Worm (Caenorhabditis elegans) whole organism, L1 larva: Measurements from ENCODE around the gene slc-25A26.

Experiments used
- C04F5.9 ChIP-seq: sonication (generic microtip); optimal IDR thresholded peaks from 2 replicates; lab custom pipeline; 2016; ENCODE audit warnings: missing genetic modification characterization, missing compliant biosample characterization
- C16A3.4 ChIP-seq: fragments of 150-350 bp; optimal IDR thresholded peaks from 2 replicates; lab custom pipeline; 2014; ENCODE audit warnings: missing biosample characterization, missing genetic modification characterization
- C34B4.2 ChIP-seq: sonication (generic microtip); optimal IDR thresholded peaks from 2 replicates; lab custom pipeline; 2017; ENCODE audit warnings: mild to moderate bottlenecking, missing genetic modification characterization, missing compliant biosample characterization
- F16B12.6 ChIP-seq: fragments of 150-350 bp; optimal IDR thresholded peaks from 2 replicates; lab custom pipeline; 2014; ENCODE audit warnings: missing biosample characterization, missing genetic modification characterization
- Y116A8C.19 ChIP-seq: sonication (generic microtip); optimal IDR thresholded peaks from 2 replicates; lab custom pipeline; 2016; ENCODE audit warnings: missing compliant biosample characterization, missing genetic modification characterization, borderline replicate concordance
- aha-1 ChIP-seq: fragments of 150-350 bp; optimal IDR thresholded peaks from 2 replicates; lab custom pipeline; 2014; ENCODE audit warnings: missing biosample characterization, missing genetic modification characterization
- blmp-1 ChIP-seq: fragments of 150-350 bp; optimal IDR thresholded peaks from 2 replicates; lab custom pipeline; 2014; ENCODE audit warnings: missing biosample characterization, missing genetic modification characterization
- ceh-63 ChIP-seq: fragments of 200-800 bp; sonication (Bioruptor generic); optimal IDR thresholded peaks from 2 replicates; lab custom pipeline; 2018; ENCODE audit warnings: mild to moderate bottlenecking, missing genetic modification characterization, missing compliant biosample characterization
- ceh-82 ChIP-seq, 3 experiments: fragments of 150-350 bp in 1 of 3; sonication (generic microtip) in 2 of 3; optimal IDR thresholded peaks; 2 replicates each; lab custom pipeline; 2014 to 2017; ENCODE audit warnings: missing biosample characterization in 3 of 3, missing genetic modification characterization in 3 of 3
- dpl-1 ChIP-seq, 3 experiments: fragments of 150-350 bp in 2 of 3; sonication (generic microtip) in 1 of 3; optimal IDR thresholded peaks; 2 replicates each; lab custom pipeline; 2014 to 2017; ENCODE audit warnings: missing biosample characterization in 3 of 3, missing genetic modification characterization in 3 of 3, missing genetic modification reagents in 3 of 3
- dsc-1 ChIP-seq: sonication (generic microtip); optimal IDR thresholded peaks from 2 replicates; lab custom pipeline; 2016; ENCODE audit warnings: mild to moderate bottlenecking, missing genetic modification characterization, missing compliant biosample characterization
- efl-1 ChIP-seq, 4 experiments: fragments of 150-350 bp; optimal IDR thresholded peaks in 3 of 4; peaks in 1 of 4; 1 replicate in 1 of 4; 2 replicates in 3 of 4; lab custom pipeline; 2014; ENCODE audit warnings: missing biosample characterization in 2 of 4, missing genetic modification characterization in 2 of 4, missing genetic modification reagents in 2 of 4
- elt-2 ChIP-seq: sonication (generic microtip); optimal IDR thresholded peaks from 2 replicates; lab custom pipeline; 2016; ENCODE audit warnings: missing genetic modification characterization, mild to moderate bottlenecking, inconsistent platforms, missing compliant biosample characterization, missing genetic modification reagents
- elt-3 ChIP-seq, 6 experiments: fragments of 150-350 bp in 1 of 6; sonication (generic microtip); optimal IDR thresholded peaks; 2 replicates each; lab custom pipeline; 2017 to 2018; ENCODE audit warnings: missing biosample characterization in 6 of 6, missing genetic modification characterization in 6 of 6, inconsistent platforms in 1 of 6
- grh-1 ChIP-seq: fragments of 200-800 bp; sonication (Bioruptor generic); IDR thresholded peaks from 2 replicates; pipeline ENCODE4 v1.3.6; 2022; ENCODE audit warnings: missing genetic modification reagents, missing genetic modification characterization, missing compliant biosample characterization
- hlh-4 ChIP-seq: sonication (generic microtip); optimal IDR thresholded peaks from 2 replicates; lab custom pipeline; 2016; ENCODE audit warnings: mild to moderate bottlenecking, missing genetic modification characterization, missing compliant biosample characterization
- isw-1 ChIP-seq: fragments of 200-800 bp; sonication (Bioruptor generic); IDR thresholded peaks from 2 replicates; pipeline ENCODE4 v1.3.6; 2022; ENCODE audit warnings: missing genetic modification characterization, missing compliant biosample characterization
- lin-13 ChIP-seq: fragments of 150-350 bp; optimal IDR thresholded peaks from 2 replicates; lab custom pipeline; 2014; ENCODE audit warnings: missing biosample characterization, missing genetic modification reagents, missing genetic modification characterization
- lin-14 ChIP-seq: fragments of 200-800 bp; sonication (Bioruptor generic); optimal IDR thresholded peaks from 2 replicates; lab custom pipeline; 2018; ENCODE audit warnings: mild to moderate bottlenecking, missing genetic modification characterization, moderate library complexity, missing compliant biosample characterization
- lin-35 ChIP-seq, 2 experiments: fragments of 150-350 bp; optimal IDR thresholded peaks; 2 replicates each; lab custom pipeline; 2014; ENCODE audit warnings: missing biosample characterization in 2 of 2, missing genetic modification characterization in 2 of 2, missing genetic modification reagents in 2 of 2
- lin-39 ChIP-seq: fragments of 150-350 bp; optimal IDR thresholded peaks from 2 replicates; lab custom pipeline; 2014; ENCODE audit warnings: missing biosample characterization, missing genetic modification reagents, missing genetic modification characterization
- lir-3 ChIP-seq: sonication (generic microtip); optimal IDR thresholded peaks from 2 replicates; lab custom pipeline; 2016; ENCODE audit warnings: mild to moderate bottlenecking, missing genetic modification characterization, moderate library complexity, missing compliant biosample characterization; ENCODE audit not compliant: poor library complexity
- lsy-2 ChIP-seq, 2 experiments: fragments of 150-350 bp; optimal IDR thresholded peaks; 2 replicates each; lab custom pipeline; 2014; ENCODE audit warnings: missing biosample characterization in 2 of 2, missing genetic modification characterization in 2 of 2
- mdl-1 ChIP-seq, 2 experiments: fragments of 150-350 bp; optimal IDR thresholded peaks; 2 replicates each; lab custom pipeline; 2014 to 2017; ENCODE audit warnings: missing biosample characterization in 2 of 2, missing genetic modification characterization in 2 of 2, inconsistent platforms in 1 of 2
- mep-1 ChIP-seq: fragments of 150-350 bp; optimal IDR thresholded peaks from 2 replicates; lab custom pipeline; 2014; ENCODE audit warnings: missing biosample characterization, missing genetic modification characterization
- nhr-20 ChIP-seq: sonication (generic microtip); optimal IDR thresholded peaks from 2 replicates; lab custom pipeline; 2016; ENCODE audit warnings: mild to moderate bottlenecking, missing genetic modification characterization, missing compliant biosample characterization
- nhr-237 ChIP-seq: fragments of 150-350 bp; optimal IDR thresholded peaks from 2 replicates; lab custom pipeline; 2014; ENCODE audit warnings: missing biosample characterization, missing genetic modification characterization
- nhr-28 ChIP-seq: fragments of 150-350 bp; optimal IDR thresholded peaks from 2 replicates; lab custom pipeline; 2014; ENCODE audit warnings: missing biosample characterization, missing genetic modification characterization
- nhr-71 ChIP-seq: sonication (generic microtip); optimal IDR thresholded peaks from 2 replicates; lab custom pipeline; 2016; ENCODE audit warnings: mild to moderate bottlenecking, missing genetic modification characterization, moderate library complexity, missing compliant biosample characterization
- nhr-77 ChIP-seq: fragments of 150-350 bp; optimal IDR thresholded peaks from 2 replicates; lab custom pipeline; 2014; ENCODE audit warnings: missing biosample characterization, missing genetic modification characterization
- nhr-85 ChIP-seq: sonication (generic microtip); peaks from one replicate; lab custom pipeline; 2016; ENCODE audit warnings: missing genetic modification characterization, inconsistent platforms, missing compliant biosample characterization
- nhr-90 ChIP-seq: sonication (generic microtip); optimal IDR thresholded peaks from 2 replicates; lab custom pipeline; 2016; ENCODE audit warnings: mild to moderate bottlenecking, missing genetic modification characterization, missing compliant biosample characterization; ENCODE audit not compliant: poor library complexity
- pag-3 ChIP-seq: sonication (generic microtip); optimal IDR thresholded peaks from 2 replicates; lab custom pipeline; 2017; ENCODE audit warnings: missing genetic modification characterization, mild to moderate bottlenecking, missing compliant biosample characterization, antibody characterized with exemption, borderline replicate concordance; ENCODE audit not compliant: insufficient read depth
- pax-3 ChIP-seq: fragments of 200-800 bp; sonication (Bioruptor generic); optimal IDR thresholded peaks from 2 replicates; lab custom pipeline; 2018; ENCODE audit warnings: mild to moderate bottlenecking, missing genetic modification characterization, moderate library complexity, missing compliant biosample characterization
- pqm-1 ChIP-seq: sonication (generic microtip); optimal IDR thresholded peaks from 3 replicates; lab custom pipeline; 2017; ENCODE audit warnings: missing biosample characterization, missing genetic modification characterization
- rnt-1 ChIP-seq: sonication (generic microtip); optimal IDR thresholded peaks from 2 replicates; lab custom pipeline; 2016; ENCODE audit warnings: mild to moderate bottlenecking, missing genetic modification characterization, moderate library complexity, missing compliant biosample characterization
- snpc-4 ChIP-seq: fragments of 150-350 bp; optimal IDR thresholded peaks from 2 replicates; lab custom pipeline; 2014; ENCODE audit warnings: missing biosample characterization, missing genetic modification characterization
- snu-23 ChIP-seq: sonication (generic microtip); optimal IDR thresholded peaks from 2 replicates; lab custom pipeline; 2016; ENCODE audit warnings: missing genetic modification characterization, missing compliant biosample characterization
- swsn-7 ChIP-seq: sonication (generic microtip); optimal IDR thresholded peaks from 2 replicates; lab custom pipeline; 2016; ENCODE audit warnings: missing genetic modification characterization, missing compliant biosample characterization
- tlp-1 ChIP-seq: fragments of 150-350 bp; optimal IDR thresholded peaks from 2 replicates; lab custom pipeline; 2014; ENCODE audit warnings: missing biosample characterization, missing genetic modification characterization
- unc-30 ChIP-seq: sonication (generic microtip); optimal IDR thresholded peaks from 2 replicates; lab custom pipeline; 2017; ENCODE audit warnings: missing biosample characterization, missing genetic modification characterization
- unc-62 ChIP-seq: fragments of 150-350 bp; optimal IDR thresholded peaks from 2 replicates; lab custom pipeline; 2014; ENCODE audit warnings: missing biosample characterization, missing genetic modification reagents, missing genetic modification characterization
- unc-86 ChIP-seq: sonication (generic microtip); optimal IDR thresholded peaks from 2 replicates; lab custom pipeline; 2016; ENCODE audit warnings: missing genetic modification characterization, missing compliant biosample characterization
- unc-98 ChIP-seq: fragments of 200-800 bp; sonication (Bioruptor generic); IDR thresholded peaks from 2 replicates; pipeline ENCODE4 v1.3.6; 2022; ENCODE audit warnings: missing genetic modification characterization, missing compliant biosample characterization
- vab-15 ChIP-seq: sonication (generic microtip); optimal IDR thresholded peaks from 2 replicates; lab custom pipeline; 2017; ENCODE audit warnings: missing genotype, mild to moderate bottlenecking, missing genetic modification characterization, missing compliant biosample characterization
- zag-1 ChIP-seq: fragments of 150-350 bp; optimal IDR thresholded peaks from 2 replicates; lab custom pipeline; 2014; ENCODE audit warnings: missing biosample characterization, missing genetic modification characterization
- ztf-11 ChIP-seq, 2 experiments: sonication (generic microtip); optimal IDR thresholded peaks; 2 replicates each; lab custom pipeline; 2016 to 2017; ENCODE audit warnings: missing genetic modification characterization in 2 of 2, missing biosample characterization in 1 of 2, missing compliant biosample characterization in 1 of 2

The slc-25A26 gene

DNA sequence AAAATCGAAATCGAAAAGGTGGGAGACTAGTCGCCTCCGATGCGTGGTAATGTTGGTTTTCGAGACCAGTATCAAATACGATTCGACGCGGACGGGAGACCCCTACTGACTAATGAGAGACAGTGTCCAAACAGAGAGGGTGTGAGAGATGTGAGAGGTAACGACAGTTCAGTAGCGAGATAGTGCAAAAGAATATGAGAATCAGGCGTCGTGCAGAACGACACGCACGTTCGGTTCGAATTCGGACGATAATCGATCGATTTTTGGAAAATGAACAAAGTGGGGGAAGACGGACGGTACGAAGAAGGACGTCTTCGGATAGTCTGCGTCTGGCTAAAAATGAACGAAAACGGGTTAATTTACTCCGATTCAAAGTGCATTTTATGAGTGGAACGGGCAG lies 8.3 kb upstream of the slc-25A26 start, which contains the start of gene D1046.16:
Gene D1046.16, plus strand, starts transcription at position 195 of the 400 bp plus-strand sequence.
- no peak for TF ChIP-seq vab-15 (tag; lab: Kevin White, UChicago)
- no peak for TF ChIP-seq pax-3 (tag; lab: Kevin White, UChicago)
- peak; percentile 51 for TF ChIP-seq nhr-90
- no peak for TF ChIP-seq C04F5.9 (tag; lab: Kevin White, UChicago)
- peak in 1 of 2 experiments; percentile 43 for TF ChIP-seq lsy-2 (tag; optimal IDR thresholded peaks at IDR 0.05; lab: Kevin White, UChicago)
- TF ChIP-seq efl-1 (optimal IDR thresholded peaks at IDR 0.05; lab: Kevin White, UChicago) = peak; percentile 16 to 31
- TF ChIP-seq efl-1 (GFP tag; optimal IDR thresholded peaks at IDR 0.05 in 1 of 2; lab: Kevin White, UChicago) = no peak
- peak in 1 of 2 experiments; percentile 7 for TF ChIP-seq mdl-1 (tag; optimal IDR thresholded peaks at IDR 0.05; lab: Kevin White, UChicago)
- peak in 1 of 6 experiments; percentile 30 for TF ChIP-seq elt-3 (tag; optimal IDR thresholded peaks at IDR 0.05; lab: Kevin White, UChicago)
- TF ChIP-seq lin-14 (GFP tag; lab: Kevin White, UChicago) = peak; percentile 80
- peak; percentile 83 for TF ChIP-seq blmp-1 (tag; lab: Kevin White, UChicago)
- TF ChIP-seq elt-2 (tag; lab: Kevin White, UChicago) = no peak
- TF ChIP-seq nhr-20 (tag; lab: Kevin White, UChicago) = peak; percentile 61
- peak; percentile 70 for TF ChIP-seq snu-23
- TF ChIP-seq swsn-7 (tag; lab: Kevin White, UChicago) = peak; percentile 12
- no peak for TF ChIP-seq nhr-237 (tag; lab: Kevin White, UChicago)
- peak in 1 of 3 experiments; percentile 17 for TF ChIP-seq dpl-1 (GFP tag; optimal IDR thresholded peaks at IDR 0.05; lab: Kevin White, UChicago)
- no peak for TF ChIP-seq hlh-4 (tag; lab: Kevin White, UChicago)
- peak; percentile 4 for TF ChIP-seq nhr-71 (tag; lab: Kevin White, UChicago)
- peak in 1 of 3 experiments; percentile 5 for TF ChIP-seq ceh-82 (tag; optimal IDR thresholded peaks at IDR 0.05; lab: Kevin White, UChicago)
- peak; percentile 36 to 66 for TF ChIP-seq lin-35 (GFP tag; optimal IDR thresholded peaks at IDR 0.05; lab: Kevin White, UChicago)
- peak; percentile 18 for TF ChIP-seq rnt-1 (tag; lab: Kevin White, UChicago)
- TF ChIP-seq snpc-4 (tag; lab: Kevin White, UChicago) = no peak

DNA sequence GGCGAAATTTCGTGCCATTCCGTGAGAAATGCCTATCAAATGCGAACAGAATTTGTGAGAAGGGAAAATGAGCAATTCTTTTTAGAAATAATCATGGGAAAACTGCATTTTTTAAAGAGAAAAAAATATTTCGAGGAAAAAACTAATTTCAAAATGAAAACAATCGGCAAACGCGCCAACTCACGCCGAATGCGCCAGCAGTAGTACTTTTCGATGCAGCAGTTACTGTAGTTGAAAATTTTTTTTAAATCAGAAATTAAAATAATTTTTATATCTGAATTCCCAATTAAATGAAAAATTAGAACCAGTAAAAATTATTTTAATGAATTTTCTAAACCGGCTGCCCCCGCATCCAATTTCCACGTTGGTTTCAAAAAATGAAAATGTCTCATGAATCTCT lies 6.9 kb upstream of the slc-25A26 start:
- TF ChIP-seq ztf-11 (tag; optimal IDR thresholded peaks at IDR 0.05; lab: Kevin White, UChicago) = no peak
- TF ChIP-seq nhr-28 (tag; lab: Kevin White, UChicago) = no peak

DNA sequence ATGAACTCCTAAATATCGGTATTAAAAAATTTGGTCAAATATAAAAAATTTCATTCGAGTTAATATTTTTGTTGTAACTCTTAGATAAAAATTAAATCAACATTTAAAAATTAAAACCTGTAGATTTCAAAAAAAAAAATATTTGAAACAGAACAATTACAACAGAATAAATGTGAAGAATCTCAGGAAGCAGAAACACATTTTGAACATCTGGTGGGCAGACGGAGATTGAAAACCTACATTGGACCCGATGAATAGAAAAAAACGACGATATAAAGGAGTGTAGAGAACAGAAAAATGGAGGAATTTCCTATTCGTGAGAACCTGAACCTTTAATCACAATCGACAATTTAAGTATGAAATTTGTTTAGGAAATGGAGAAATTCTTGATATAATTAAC lies 6.1 kb upstream of the slc-25A26 start:
- TF ChIP-seq ceh-63 (GFP tag; lab: Kevin White, UChicago) (no peak), dsc-1 (tag; lab: Kevin White, UChicago) (peak; percentile 67), C34B4.2 (tag; lab: Kevin White, UChicago) (no peak)

DNA sequence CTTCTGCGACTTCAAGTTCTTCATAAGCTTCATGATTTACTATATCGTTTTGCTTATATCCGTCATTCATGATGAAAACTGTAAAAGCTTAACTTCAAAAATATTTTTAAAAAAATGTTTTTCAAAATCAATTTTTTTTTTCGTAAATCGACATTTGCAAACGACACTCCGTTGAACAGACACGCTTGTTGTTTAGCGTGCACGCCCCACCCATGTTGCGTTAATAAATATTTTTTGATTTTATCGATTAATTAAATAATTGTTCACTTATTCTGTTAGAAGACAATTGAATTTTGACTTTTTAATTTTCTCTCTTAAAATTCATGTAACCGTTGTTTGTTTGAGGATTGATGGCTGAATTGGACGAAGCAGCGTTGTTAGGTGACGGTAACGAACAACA lies 4.3 kb upstream of the slc-25A26 start, which contains the start of the genes D1046.2 and cfim-2:
Gene D1046.2, minus strand, starts transcription at position 78 of the 400 bp plus-strand sequence.
Gene cfim-2, plus strand, starts transcription at position 335 of the 400 bp plus-strand sequence.
- TF ChIP-seq swsn-7 (tag; lab: Kevin White, UChicago) (peak; percentile 30), lir-3 (no peak), pag-3 (no peak), unc-30 (tag; lab: Kevin White, UChicago) (no peak), nhr-77 (no peak), pqm-1 (tag; lab: Kevin White, UChicago) (no peak), isw-1 (GFP tag; lab: Robert Waterston, UW) (no peak), F16B12.6 (tag; lab: Kevin White, UChicago) (no peak), nhr-71 (tag; lab: Kevin White, UChicago) (peak; percentile 39), tlp-1 (no peak), C16A3.4 (tag; lab: Kevin White, UChicago) (peak; percentile 28), nhr-85 (tag; lab: Kevin White, UChicago) (no peak), unc-86 (no peak), mep-1 (tag; lab: Kevin White, UChicago) (peak; percentile 41), aha-1 (no peak), zag-1 (tag; lab: Kevin White, UChicago) (no peak), snu-23 (peak; percentile 37), grh-1 (no peak), lin-39 (tag; lab: Kevin White, UChicago) (no peak), Y116A8C.19 (tag; lab: Kevin White, UChicago) (no peak), ceh-82 (tag; optimal IDR thresholded peaks at IDR 0.05; lab: Kevin White, UChicago) (no peak), lin-13 (no peak), unc-62 (GFP tag; lab: Kevin White, UChicago) (no peak), unc-98 (no peak)
